Worm (Caenorhabditis elegans) whole organism, L4 larva: ENCODE data around the gene mak-1.

Experiments used
- ama-1 ChIP-seq: fragments of 150-350 bp; optimal IDR thresholded peaks from 2 replicates; lab custom pipeline; 2014; ENCODE audit warnings: inconsistent platforms, mixed read lengths
- gei-8 ChIP-seq: fragments of 200-800 bp; sonication (Bioruptor generic); optimal IDR thresholded peaks from 2 replicates; lab custom pipeline; 2018; ENCODE audit warnings: mild to moderate bottlenecking, missing genetic modification characterization, missing compliant biosample characterization
- lin-39 ChIP-seq: fragments of 150-350 bp; optimal IDR thresholded peaks from 2 replicates; lab custom pipeline; 2014; ENCODE audit warnings: missing biosample characterization, missing genetic modification reagents, missing genetic modification characterization
- mep-1 ChIP-seq: fragments of 150-350 bp; sonication (generic microtip); optimal IDR thresholded peaks from 3 replicates; lab custom pipeline; 2014; ENCODE audit warnings: missing biosample characterization, missing genetic modification characterization
- nhr-11 ChIP-seq: fragments of 150-350 bp; optimal IDR thresholded peaks from 2 replicates; lab custom pipeline; 2014; ENCODE audit warnings: missing biosample characterization, missing genetic modification characterization
- pqm-1 ChIP-seq: sonication (generic microtip); optimal IDR thresholded peaks from 2 replicates; lab custom pipeline; 2017; ENCODE audit warnings: missing biosample characterization, missing genetic modification characterization
- spr-3 ChIP-seq: fragments of 200-800 bp; sonication (Bioruptor generic); optimal IDR thresholded peaks from 2 replicates; lab custom pipeline; 2018; ENCODE audit warnings: mild to moderate bottlenecking, missing genetic modification characterization, missing compliant biosample characterization
- tra-1 ChIP-seq: fragments of 200-800 bp; sonication (Bioruptor generic); IDR thresholded peaks from 2 replicates; pipeline ENCODE4 v1.3.6; 2022; ENCODE audit warnings: missing genetic modification reagents, missing genetic modification characterization, missing compliant biosample characterization
- unc-62 ChIP-seq, 3 experiments: fragments of 150-350 bp in 1 of 3; sonication (generic microtip); optimal IDR thresholded peaks in 2 of 3; peaks in 1 of 3; 1 replicate in 1 of 3; 2 replicates in 2 of 3; lab custom pipeline; 2014 to 2017; ENCODE audit warnings: missing biosample characterization in 3 of 3, missing genetic modification characterization in 3 of 3, missing genetic modification reagents in 3 of 3, missing genotype in 1 of 3
- zip-2 ChIP-seq: fragments of 150-350 bp; optimal IDR thresholded peaks from 2 replicates; lab custom pipeline; 2014; ENCODE audit warnings: missing biosample characterization, missing genetic modification characterization
- ztf-11 ChIP-seq: fragments of 150-350 bp; optimal IDR thresholded peaks from 2 replicates; lab custom pipeline; 2014; ENCODE audit warnings: missing biosample characterization, missing genetic modification characterization

DNA sequence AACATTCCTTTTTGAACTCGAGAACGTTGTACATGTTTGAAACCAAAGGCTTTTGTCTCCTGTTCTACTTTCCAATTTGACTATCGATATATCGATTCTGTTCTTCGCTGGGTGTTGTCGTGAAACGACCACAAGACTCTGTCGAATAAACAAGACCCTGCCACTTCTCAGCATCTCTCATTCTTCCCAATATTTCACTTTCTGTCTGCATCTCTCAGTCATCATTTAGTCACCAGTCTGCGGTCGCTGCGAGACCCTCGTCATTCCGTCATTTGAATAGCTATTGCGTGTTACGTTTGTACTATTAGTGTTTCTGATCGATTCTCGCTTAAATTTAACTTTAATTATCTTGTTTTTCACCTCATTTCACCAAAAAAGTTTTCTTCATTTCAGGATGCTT, 43.5 kb downstream of the mak-1 start:
- TF ChIP-seq mep-1 (peak; percentile 88), lin-39 (tag; lab: Kevin White, UChicago) (no peak), ama-1 (lab: Kevin White, UChicago) (peak; percentile 90), gei-8 (GFP tag; lab: Kevin White, UChicago) (no peak), tra-1 (GFP tag; lab: Robert Waterston, UW) (peak; percentile 88), pqm-1 (tag; lab: Kevin White, UChicago) (peak; percentile 22), zip-2 (tag; lab: Kevin White, UChicago) (peak; percentile 59), unc-62 (GFP tag; optimal IDR thresholded peaks at IDR 0.05 in 1 of 2; lab: Kevin White, UChicago) (peak in 1 of 2 experiments; percentile 100), unc-62 (tag; optimal IDR thresholded peaks at IDR 0.05; lab: Kevin White, UChicago) (no peak), spr-3 (GFP tag; lab: Kevin White, UChicago) (no peak), nhr-11 (tag; lab: Kevin White, UChicago) (peak; percentile 97), ztf-11 (tag; lab: Kevin White, UChicago) (no peak)
